Worm (Caenorhabditis elegans) whole organism, mixed stage, embryonic: ENCODE results near the gene alh-9.

Experiments
- drap-1 ChIP-seq: fragments of 200-800 bp; sonication (Bioruptor generic); optimal IDR thresholded peaks from 3 replicates; lab custom pipeline; 2018; ENCODE audit warnings: mild to moderate bottlenecking, missing genetic modification characterization, missing compliant biosample characterization
- lin-13 ChIP-seq: fragments of 150-350 bp; optimal IDR thresholded peaks from 2 replicates; lab custom pipeline; 2014; ENCODE audit warnings: missing biosample characterization, missing genetic modification characterization
- lin-32 ChIP-seq: fragments of 200-800 bp; sonication (Bioruptor generic); optimal IDR thresholded peaks from 2 replicates; lab custom pipeline; 2018; ENCODE audit warnings: mild to moderate bottlenecking, missing genetic modification characterization, missing compliant biosample characterization
- mep-1 ChIP-seq: fragments of 150-350 bp; optimal IDR thresholded peaks from 2 replicates; lab custom pipeline; 2017; ENCODE audit warnings: missing biosample characterization, missing genetic modification reagents, missing genetic modification characterization, inconsistent platforms
- nhr-28 ChIP-seq: fragments of 150-350 bp; optimal IDR thresholded peaks from 2 replicates; lab custom pipeline; 2014; ENCODE audit warnings: missing biosample characterization, missing genetic modification characterization
- pha-4 ChIP-seq: fragments of 150-350 bp; optimal IDR thresholded peaks from 2 replicates; lab custom pipeline; 2018; ENCODE audit warnings: missing biosample characterization, missing genetic modification reagents, missing genetic modification characterization
- ztf-11 ChIP-seq: fragments of 150-350 bp; optimal IDR thresholded peaks from 2 replicates; lab custom pipeline; 2014; ENCODE audit warnings: missing biosample characterization, missing genetic modification characterization

DNA sequence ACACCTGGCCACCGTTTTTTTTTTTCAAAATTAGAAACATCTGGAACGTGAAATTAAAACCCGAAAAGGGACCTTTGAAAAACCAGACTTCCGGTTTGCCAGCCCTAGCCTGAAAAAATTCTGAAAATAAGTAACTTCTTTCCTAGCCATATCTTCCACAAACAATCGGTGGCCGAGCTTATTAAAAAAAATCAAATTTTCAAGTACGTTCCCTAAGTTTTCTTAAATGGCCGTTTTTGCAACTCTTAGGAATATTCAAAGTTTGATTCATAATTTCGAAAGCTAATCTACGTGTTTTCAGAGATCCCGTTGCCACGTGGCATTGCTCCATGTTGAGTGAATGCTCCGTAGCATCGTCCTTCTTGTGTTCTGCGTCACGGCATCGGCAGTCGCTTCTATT, 32.2 kb upstream of the alh-9 start, which contains the start of gene R12B2.8:
- TF ChIP-seq nhr-28 (no peak), lin-32 (no peak), lin-13 (tag; lab: Kevin White, UChicago) (no peak), pha-4 (tag; lab: Kevin White, UChicago) (no peak), mep-1 (tag; lab: Kevin White, UChicago) (no peak), ztf-11 (tag; lab: Kevin White, UChicago) (no peak), drap-1 (no peak)
